Worm (Caenorhabditis elegans) whole organism, L1 larva: Measurements from ENCODE around the gene idpb-5.
A peak's percentile ranks its signal among the peaks of the same experiment; 100 is the strongest.

ENCODE experiments used
- C16A3.4 ChIP-seq: fragments of 150-350 bp; optimal IDR thresholded peaks from 2 replicates; lab custom pipeline; 2014; ENCODE audit warnings: missing biosample characterization, missing genetic modification characterization
- F16B12.6 ChIP-seq: fragments of 150-350 bp; optimal IDR thresholded peaks from 2 replicates; lab custom pipeline; 2014; ENCODE audit warnings: missing biosample characterization, missing genetic modification characterization
- aha-1 ChIP-seq: fragments of 150-350 bp; optimal IDR thresholded peaks from 2 replicates; lab custom pipeline; 2014; ENCODE audit warnings: missing biosample characterization, missing genetic modification characterization
- ama-1 ChIP-seq: fragments of 150-350 bp; optimal IDR thresholded peaks from 2 replicates; lab custom pipeline; 2014
- blmp-1 ChIP-seq: fragments of 150-350 bp; optimal IDR thresholded peaks from 2 replicates; lab custom pipeline; 2014; ENCODE audit warnings: missing biosample characterization, missing genetic modification characterization
- ceh-8 ChIP-seq: fragments of 200-800 bp; sonication (Bioruptor generic); optimal IDR thresholded peaks from 2 replicates; lab custom pipeline; 2018; ENCODE audit warnings: mild to moderate bottlenecking, missing genetic modification characterization, moderate library complexity, missing compliant biosample characterization
- ceh-82 ChIP-seq, 3 experiments: fragments of 150-350 bp in 1 of 3; sonication (generic microtip) in 2 of 3; optimal IDR thresholded peaks; 2 replicates each; lab custom pipeline; 2014 to 2017; ENCODE audit warnings: missing biosample characterization in 3 of 3, missing genetic modification characterization in 3 of 3
- ceh-90 ChIP-seq: sonication (generic microtip); optimal IDR thresholded peaks from 2 replicates; lab custom pipeline; 2016; ENCODE audit warnings: missing genetic modification characterization, missing compliant biosample characterization
- dpl-1 ChIP-seq, 3 experiments: fragments of 150-350 bp in 2 of 3; sonication (generic microtip) in 1 of 3; optimal IDR thresholded peaks; 2 replicates each; lab custom pipeline; 2014 to 2017; ENCODE audit warnings: missing biosample characterization in 3 of 3, missing genetic modification characterization in 3 of 3, missing genetic modification reagents in 3 of 3
- efl-1 ChIP-seq, 4 experiments: fragments of 150-350 bp; optimal IDR thresholded peaks in 3 of 4; peaks in 1 of 4; 1 replicate in 1 of 4; 2 replicates in 3 of 4; lab custom pipeline; 2014; ENCODE audit warnings: missing biosample characterization in 2 of 4, missing genetic modification characterization in 2 of 4, missing genetic modification reagents in 2 of 4
- egl-27 ChIP-seq, 2 experiments: fragments of 150-350 bp in 1 of 2; sonication (generic microtip); optimal IDR thresholded peaks; 3 replicates each; lab custom pipeline; 2017 to 2018; ENCODE audit warnings: missing biosample characterization in 2 of 2, missing genetic modification characterization in 2 of 2, missing genetic modification reagents in 2 of 2
- elt-2 ChIP-seq: sonication (generic microtip); optimal IDR thresholded peaks from 2 replicates; lab custom pipeline; 2016; ENCODE audit warnings: missing genetic modification characterization, mild to moderate bottlenecking, inconsistent platforms, missing compliant biosample characterization, missing genetic modification reagents
- elt-3 ChIP-seq, 6 experiments: fragments of 150-350 bp in 1 of 6; sonication (generic microtip); optimal IDR thresholded peaks; 2 replicates each; lab custom pipeline; 2017 to 2018; ENCODE audit warnings: missing biosample characterization in 6 of 6, missing genetic modification characterization in 6 of 6, inconsistent platforms in 1 of 6
- ets-5 ChIP-seq: fragments of 200-800 bp; sonication (Bioruptor generic); IDR thresholded peaks from 2 replicates; pipeline ENCODE4 v1.3.6; 2022; ENCODE audit warnings: missing genetic modification characterization, missing compliant biosample characterization
- fkh-10 ChIP-seq: sonication (generic microtip); optimal IDR thresholded peaks from 2 replicates; lab custom pipeline; 2017; ENCODE audit warnings: missing biosample characterization, missing genetic modification reagents, missing genetic modification characterization
- fkh-4 ChIP-seq: sonication (generic microtip); optimal IDR thresholded peaks from 2 replicates; lab custom pipeline; 2016; ENCODE audit warnings: missing compliant biosample characterization, missing genetic modification characterization, borderline replicate concordance
- fkh-8 ChIP-seq: sonication (generic microtip); optimal IDR thresholded peaks from 2 replicates; lab custom pipeline; 2016; ENCODE audit warnings: mild to moderate bottlenecking, missing genetic modification characterization, missing compliant biosample characterization
- grh-1 ChIP-seq: fragments of 200-800 bp; sonication (Bioruptor generic); IDR thresholded peaks from 2 replicates; pipeline ENCODE4 v1.3.6; 2022; ENCODE audit warnings: missing genetic modification reagents, missing genetic modification characterization, missing compliant biosample characterization
- hlh-17 ChIP-seq: fragments of 200-800 bp; sonication (Bioruptor generic); optimal IDR thresholded peaks from 2 replicates; lab custom pipeline; 2018; ENCODE audit warnings: missing genetic modification characterization, mild to moderate bottlenecking, missing compliant biosample characterization, moderate library complexity, borderline replicate concordance
- irx-1 ChIP-seq: sonication (generic microtip); optimal IDR thresholded peaks from 2 replicates; lab custom pipeline; 2016; ENCODE audit warnings: missing genetic modification characterization, missing compliant biosample characterization
- isw-1 ChIP-seq: fragments of 200-800 bp; sonication (Bioruptor generic); IDR thresholded peaks from 2 replicates; pipeline ENCODE4 v1.3.6; 2022; ENCODE audit warnings: missing genetic modification characterization, missing compliant biosample characterization
- lin-13 ChIP-seq: fragments of 150-350 bp; optimal IDR thresholded peaks from 2 replicates; lab custom pipeline; 2014; ENCODE audit warnings: missing biosample characterization, missing genetic modification reagents, missing genetic modification characterization
- lin-14 ChIP-seq: fragments of 200-800 bp; sonication (Bioruptor generic); optimal IDR thresholded peaks from 2 replicates; lab custom pipeline; 2018; ENCODE audit warnings: mild to moderate bottlenecking, missing genetic modification characterization, moderate library complexity, missing compliant biosample characterization
- lin-15B ChIP-seq: fragments of 150-350 bp; sonication (generic microtip); optimal IDR thresholded peaks from 3 replicates; lab custom pipeline; 2014; ENCODE audit warnings: missing biosample characterization, missing genetic modification characterization
- lin-35 ChIP-seq, 2 experiments: fragments of 150-350 bp; optimal IDR thresholded peaks; 2 replicates each; lab custom pipeline; 2014; ENCODE audit warnings: missing biosample characterization in 2 of 2, missing genetic modification characterization in 2 of 2, missing genetic modification reagents in 2 of 2
- lin-39 ChIP-seq: fragments of 150-350 bp; optimal IDR thresholded peaks from 2 replicates; lab custom pipeline; 2014; ENCODE audit warnings: missing biosample characterization, missing genetic modification reagents, missing genetic modification characterization
- lir-3 ChIP-seq: sonication (generic microtip); optimal IDR thresholded peaks from 2 replicates; lab custom pipeline; 2016; ENCODE audit warnings: mild to moderate bottlenecking, missing genetic modification characterization, moderate library complexity, missing compliant biosample characterization; ENCODE audit not compliant: poor library complexity
- mab-9 ChIP-seq: fragments of 200-800 bp; sonication (Bioruptor generic); IDR thresholded peaks from 2 replicates; pipeline ENCODE4 v1.3.6; 2022; ENCODE audit warnings: missing genetic modification reagents, missing genetic modification characterization, missing compliant biosample characterization
- nhr-11 ChIP-seq: fragments of 150-350 bp; optimal IDR thresholded peaks from 2 replicates; lab custom pipeline; 2014; ENCODE audit warnings: missing biosample characterization, missing genetic modification characterization
- nhr-20 ChIP-seq: sonication (generic microtip); optimal IDR thresholded peaks from 2 replicates; lab custom pipeline; 2016; ENCODE audit warnings: mild to moderate bottlenecking, missing genetic modification characterization, missing compliant biosample characterization
- nhr-237 ChIP-seq: fragments of 150-350 bp; optimal IDR thresholded peaks from 2 replicates; lab custom pipeline; 2014; ENCODE audit warnings: missing biosample characterization, missing genetic modification characterization
- nhr-28 ChIP-seq: fragments of 150-350 bp; optimal IDR thresholded peaks from 2 replicates; lab custom pipeline; 2014; ENCODE audit warnings: missing biosample characterization, missing genetic modification characterization
- nhr-71 ChIP-seq: sonication (generic microtip); optimal IDR thresholded peaks from 2 replicates; lab custom pipeline; 2016; ENCODE audit warnings: mild to moderate bottlenecking, missing genetic modification characterization, moderate library complexity, missing compliant biosample characterization
- nhr-76 ChIP-seq: sonication (generic microtip); optimal IDR thresholded peaks from 2 replicates; lab custom pipeline; 2017; ENCODE audit warnings: missing biosample characterization, missing genetic modification characterization
- nhr-77 ChIP-seq: fragments of 150-350 bp; optimal IDR thresholded peaks from 2 replicates; lab custom pipeline; 2014; ENCODE audit warnings: missing biosample characterization, missing genetic modification characterization
- nhr-85 ChIP-seq: sonication (generic microtip); peaks from one replicate; lab custom pipeline; 2016; ENCODE audit warnings: missing genetic modification characterization, inconsistent platforms, missing compliant biosample characterization
- pag-3 ChIP-seq: sonication (generic microtip); optimal IDR thresholded peaks from 2 replicates; lab custom pipeline; 2017; ENCODE audit warnings: missing genetic modification characterization, mild to moderate bottlenecking, missing compliant biosample characterization, antibody characterized with exemption, borderline replicate concordance; ENCODE audit not compliant: insufficient read depth
- pax-3 ChIP-seq: fragments of 200-800 bp; sonication (Bioruptor generic); optimal IDR thresholded peaks from 2 replicates; lab custom pipeline; 2018; ENCODE audit warnings: mild to moderate bottlenecking, missing genetic modification characterization, moderate library complexity, missing compliant biosample characterization
- tbx-2 ChIP-seq: sonication (generic microtip); optimal IDR thresholded peaks from 2 replicates; lab custom pipeline; 2016; ENCODE audit warnings: missing genetic modification characterization, missing compliant biosample characterization
- tlp-1 ChIP-seq: fragments of 150-350 bp; optimal IDR thresholded peaks from 2 replicates; lab custom pipeline; 2014; ENCODE audit warnings: missing biosample characterization, missing genetic modification characterization
- unc-86 ChIP-seq: sonication (generic microtip); optimal IDR thresholded peaks from 2 replicates; lab custom pipeline; 2016; ENCODE audit warnings: missing genetic modification characterization, missing compliant biosample characterization
- vab-15 ChIP-seq: sonication (generic microtip); optimal IDR thresholded peaks from 2 replicates; lab custom pipeline; 2017; ENCODE audit warnings: missing genotype, mild to moderate bottlenecking, missing genetic modification characterization, missing compliant biosample characterization
- xbp-1 ChIP-seq: sonication (generic microtip); optimal IDR thresholded peaks from 2 replicates; lab custom pipeline; 2016; ENCODE audit warnings: missing genetic modification characterization, missing compliant biosample characterization
- zip-4 ChIP-seq: fragments of 200-800 bp; sonication (Bioruptor generic); optimal IDR thresholded peaks from 2 replicates; lab custom pipeline; 2018; ENCODE audit warnings: mild to moderate bottlenecking, missing genetic modification characterization, moderate library complexity, missing compliant biosample characterization
- ztf-11 ChIP-seq, 2 experiments: sonication (generic microtip); optimal IDR thresholded peaks; 2 replicates each; lab custom pipeline; 2016 to 2017; ENCODE audit warnings: missing genetic modification characterization in 2 of 2, missing biosample characterization in 1 of 2, missing compliant biosample characterization in 1 of 2

Gene idpb-5

DNA sequence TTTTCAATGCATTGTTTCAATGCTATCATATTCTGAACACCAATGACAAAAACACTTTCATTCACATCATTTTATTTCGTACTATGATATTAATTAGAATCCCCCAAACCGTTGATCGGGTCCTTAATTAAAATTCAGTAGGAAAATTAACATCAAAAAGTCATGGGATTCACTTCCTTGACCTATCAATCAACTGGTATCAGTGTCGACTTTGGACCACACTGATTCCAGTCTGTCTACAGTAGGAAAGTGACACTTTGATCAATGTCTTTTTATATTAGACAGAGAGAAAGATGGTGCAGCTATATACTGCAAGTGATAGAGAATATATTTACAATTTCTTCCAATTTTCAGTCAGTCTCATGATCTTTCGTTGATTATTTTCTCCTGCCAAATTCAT is 43.0 kb upstream of the idpb-5 start (continued):
- no peak for TF ChIP-seq vab-15
- no peak for TF ChIP-seq xbp-1
- TF ChIP-seq nhr-76 (tag; lab: Kevin White, UChicago), result no peak
- no peak for TF ChIP-seq F16B12.6 (tag; lab: Kevin White, UChicago)
- TF ChIP-seq nhr-85 (tag; lab: Kevin White, UChicago), result peak; percentile 91
- TF ChIP-seq nhr-28, result no peak
- TF ChIP-seq nhr-77 (tag; lab: Kevin White, UChicago), result no peak
- TF ChIP-seq aha-1 (tag; lab: Kevin White, UChicago), result no peak
- no peak for TF ChIP-seq unc-86 (tag; lab: Kevin White, UChicago)
- no peak for TF ChIP-seq fkh-4 (tag; lab: Kevin White, UChicago)
- TF ChIP-seq grh-1, result 0 out of 2 replicates have a peak, but pooled peaks have one; percentile 18
- TF ChIP-seq ceh-90, result no peak
- no peak for TF ChIP-seq pax-3 (tag; lab: Kevin White, UChicago)
- no peak for TF ChIP-seq ceh-82 (tag; optimal IDR thresholded peaks at IDR 0.05; lab: Kevin White, UChicago)
- TF ChIP-seq tbx-2 (tag; lab: Kevin White, UChicago), result peak; percentile 51
- TF ChIP-seq isw-1, result no peak
- no peak for TF ChIP-seq tlp-1 (tag; lab: Kevin White, UChicago)
- no peak for TF ChIP-seq lin-39 (tag; lab: Kevin White, UChicago)
- TF ChIP-seq efl-1 (optimal IDR thresholded peaks at IDR 0.05; lab: Kevin White, UChicago), result no peak
- TF ChIP-seq efl-1 (GFP tag; optimal IDR thresholded peaks at IDR 0.05 in 1 of 2; lab: Kevin White, UChicago), result no peak
- no peak for TF ChIP-seq C16A3.4
- TF ChIP-seq dpl-1 (GFP tag; optimal IDR thresholded peaks at IDR 0.05; lab: Kevin White, UChicago), result no peak
- peak in 1 of 2 experiments; percentile 31 for TF ChIP-seq lin-35 (GFP tag; optimal IDR thresholded peaks at IDR 0.05; lab: Kevin White, UChicago)
- TF ChIP-seq hlh-17 (GFP tag; lab: Kevin White, UChicago), result no peak
- TF ChIP-seq nhr-11, result no peak
- peak; percentile 1 for TF ChIP-seq lir-3
- TF ChIP-seq egl-27 (tag; optimal IDR thresholded peaks at IDR 0.05; lab: Kevin White, UChicago), result no peak
- TF ChIP-seq fkh-10 (GFP tag; lab: Kevin White, UChicago), result no peak
- peak; percentile 34 for TF ChIP-seq lin-14 (GFP tag; lab: Kevin White, UChicago)
- TF ChIP-seq lin-13 (GFP tag; lab: Kevin White, UChicago), result no peak
- peak in 5 of 6 experiments; percentile 30 to 90 (median 51) for TF ChIP-seq elt-3 (tag; optimal IDR thresholded peaks at IDR 0.05; lab: Kevin White, UChicago)
- no peak for TF ChIP-seq lin-15B (tag; lab: Kevin White, UChicago)
- TF ChIP-seq ztf-11 (tag; optimal IDR thresholded peaks at IDR 0.05; lab: Kevin White, UChicago), result no peak
- peak; percentile 60 for TF ChIP-seq nhr-20 (tag; lab: Kevin White, UChicago)
- TF ChIP-seq elt-2 (tag; lab: Kevin White, UChicago), result no peak
- TF ChIP-seq irx-1, result no peak
- peak; percentile 59 for TF ChIP-seq nhr-71 (tag; lab: Kevin White, UChicago)
- no peak for TF ChIP-seq fkh-8
- no peak for TF ChIP-seq nhr-237 (tag; lab: Kevin White, UChicago)
- TF ChIP-seq pag-3 (tag; lab: Kevin White, UChicago), result no peak
- TF ChIP-seq zip-4 (GFP tag; lab: Kevin White, UChicago), result no peak
- no peak for TF ChIP-seq mab-9 (GFP tag; lab: Robert Waterston, UW)
- TF ChIP-seq ets-5 (GFP tag; lab: Robert Waterston, UW), result no peak
- TF ChIP-seq ceh-8 (GFP tag; lab: Kevin White, UChicago), result no peak
- TF ChIP-seq blmp-1, result peak; percentile 28
- TF ChIP-seq ama-1, result no peak
